Worm (Caenorhabditis elegans): Measurements from ENCODE around the gene F23B2.7.

F23B2.7 gene

ce11 chrIV:9121545-9121944 lies 28.7 kb upstream of the F23B2.7 start (continued):
- TF ChIP-seq spr-3 (GFP tag; optimal IDR thresholded peaks at IDR 0.05) (no peak), Y5F2A.4 (GFP tag; optimal IDR thresholded peaks at IDR 0.05) (no peak), ceh-28 (tag; optimal IDR thresholded peaks at IDR 0.05) (no peak), lim-7 (GFP tag; IDR thresholded peaks at IDR 0.05) (no peak), ceh-82 (tag; optimal IDR thresholded peaks at IDR 0.05) (no peak), nhr-41 (GFP tag; IDR thresholded peaks at IDR 0.05) (no peak), lin-29 (GFP tag; IDR thresholded peaks at IDR 0.05) (no peak), zfp-2 (tag; optimal IDR thresholded peaks at IDR 0.05) (no peak), aha-1 (tag) (peak; percentile 81), mep-1 (tag; optimal IDR thresholded peaks at IDR 0.05) (peak; percentile 58), zip-2 (tag; optimal IDR thresholded peaks at IDR 0.05) (no peak), attf-4 (tag; optimal IDR thresholded peaks at IDR 0.05) (no peak), F49E8.2 (tag; optimal IDR thresholded peaks at IDR 0.05; ENCODE audit: borderline replicate concordance) (no peak), F44E2.7 (GFP tag; IDR thresholded peaks at IDR 0.05) (no peak), skn-1 (tag; optimal IDR thresholded peaks at IDR 0.05) (no peak), hmg-1.1 (GFP tag; IDR thresholded peaks at IDR 0.05) (0 out of 2 replicates have a peak, but pooled peaks have one; percentile 41), T20F7.1 (GFP tag; optimal IDR thresholded peaks at IDR 0.05) (no peak), nhr-48 (tag; optimal IDR thresholded peaks at IDR 0.05) (no peak), sdz-12 (GFP tag; optimal IDR thresholded peaks at IDR 0.05) (no peak), nhr-28 (tag; optimal IDR thresholded peaks at IDR 0.05) (peak; percentile 74), F26F4.8 (GFP tag; conservative IDR thresholded peaks at IDR 0.05) (no peak), nhr-10 (tag; optimal IDR thresholded peaks at IDR 0.05) (no peak), dmd-8 (GFP tag; IDR thresholded peaks at IDR 0.05) (no peak), mes-2 (tag; optimal IDR thresholded peaks at IDR 0.05; ENCODE audit: poor library complexity, severe bottlenecking) (no peak), ztf-11 (tag; optimal IDR thresholded peaks at IDR 0.05) (no peak), R02D3.7 (tag; optimal IDR thresholded peaks at IDR 0.05) (no peak), zip-11 (GFP tag; IDR thresholded peaks at IDR 0.05) (no peak), snpc-1.2 (GFP tag; IDR thresholded peaks at IDR 0.05) (no peak), arid-1 (GFP tag; conservative IDR thresholded peaks at IDR 0.05) (no peak), ceh-20 (GFP tag; IDR thresholded peaks at IDR 0.05) (no peak), tag-97 (GFP tag; IDR thresholded peaks at IDR 0.05) (no peak), hlh-11 (tag; optimal IDR thresholded peaks at IDR 0.05) (peak; percentile 56), nhr-111 (GFP tag; optimal IDR thresholded peaks at IDR 0.05) (no peak), cey-2 (tag; optimal IDR thresholded peaks at IDR 0.05; ENCODE audit: borderline replicate concordance, insufficient read depth) (no peak), lin-38 (GFP tag; IDR thresholded peaks at IDR 0.05) (no peak), nhr-42 (GFP tag; IDR thresholded peaks at IDR 0.05) (no peak), spr-1 (tag; optimal IDR thresholded peaks at IDR 0.05) (no peak), lir-3 (tag; optimal IDR thresholded peaks at IDR 0.05) (no peak), pqm-1 (tag; optimal IDR thresholded peaks at IDR 0.05) (no peak), fos-1 (tag; optimal IDR thresholded peaks at IDR 0.05) (no peak)

- no peak for TF ChIP-seq spr-3 (GFP tag; optimal IDR thresholded peaks at IDR 0.05)
- no peak for TF ChIP-seq Y5F2A.4 (GFP tag; optimal IDR thresholded peaks at IDR 0.05)
- no peak for TF ChIP-seq aha-1 (tag)
- no peak for TF ChIP-seq ctbp-1 (GFP tag; IDR thresholded peaks at IDR 0.05)
- no peak for TF ChIP-seq mes-2 (tag; optimal IDR thresholded peaks at IDR 0.05; ENCODE audit: poor library complexity, severe bottlenecking)
- no peak for TF ChIP-seq ztf-7 (tag; optimal IDR thresholded peaks at IDR 0.05)
- no peak for TF ChIP-seq attf-4 (tag; optimal IDR thresholded peaks at IDR 0.05)
- TF ChIP-seq lir-3 (tag; optimal IDR thresholded peaks at IDR 0.05): no peak
- peak; percentile 30 for TF ChIP-seq nhr-102 (tag; optimal IDR thresholded peaks at IDR 0.05)
- TF ChIP-seq Y48G9A.11 (GFP tag; IDR thresholded peaks at IDR 0.05): peak; percentile 57
- TF ChIP-seq nhr-48 (tag; optimal IDR thresholded peaks at IDR 0.05): no peak
- no peak for TF ChIP-seq hlh-11 (tag; optimal IDR thresholded peaks at IDR 0.05)
- TF ChIP-seq daf-8 (GFP tag; IDR thresholded peaks at IDR 0.05): no peak
- TF ChIP-seq lim-7 (GFP tag; IDR thresholded peaks at IDR 0.05): 0 out of 2 replicates have a peak, but pooled peaks have one; percentile 43
- TF ChIP-seq Y75B8A.6 (GFP tag; IDR thresholded peaks at IDR 0.05): no peak
- no peak for TF ChIP-seq ama-1 (optimal IDR thresholded peaks at IDR 0.05)
- TF ChIP-seq pqm-1 (tag; optimal IDR thresholded peaks at IDR 0.05): no peak
- TF ChIP-seq arid-1 (GFP tag; conservative IDR thresholded peaks at IDR 0.05): peak; percentile 70
- TF ChIP-seq zip-2 (tag; optimal IDR thresholded peaks at IDR 0.05): no peak
- no peak for TF ChIP-seq nhr-42 (GFP tag; IDR thresholded peaks at IDR 0.05)
- no peak for TF ChIP-seq F26F4.8 (GFP tag; conservative IDR thresholded peaks at IDR 0.05)
- TF ChIP-seq F49E8.2 (tag; optimal IDR thresholded peaks at IDR 0.05; ENCODE audit: borderline replicate concordance): peak; percentile 51
- TF ChIP-seq Y105C5A.15 (GFP tag; IDR thresholded peaks at IDR 0.05): 0 out of 2 replicates have a peak, but pooled peaks have one; percentile 11
- no peak for TF ChIP-seq dmd-9 (GFP tag; IDR thresholded peaks at IDR 0.05)
- no peak for TF ChIP-seq daf-12 (tag; optimal IDR thresholded peaks at IDR 0.05)
- TF ChIP-seq hmg-1.1 (GFP tag; IDR thresholded peaks at IDR 0.05): no peak
- TF ChIP-seq fkh-10 (GFP tag; optimal IDR thresholded peaks at IDR 0.05): no peak
Measured at ce11 chrIV:9130605-9131004, 19.7 kb upstream of the F23B2.7 start.
